Worm (Caenorhabditis elegans) whole organism, L4/young adult: ENCODE measurements around the gene scl-27.

Experiments
- W03F9.2 ChIP-seq: fragments of 150-350 bp; optimal IDR thresholded peaks from 2 replicates; lab custom pipeline; 2014; ENCODE audit warnings: missing biosample characterization, missing genetic modification characterization
- dao-5 ChIP-seq: sonication (generic microtip); optimal IDR thresholded peaks from 2 replicates; lab custom pipeline; 2016; ENCODE audit warnings: missing genotype, missing genetic modification characterization, moderate library complexity, missing compliant biosample characterization
- him-1 ChIP-seq: sonication (generic microtip); optimal IDR thresholded peaks from 2 replicates; lab custom pipeline; 2016; ENCODE audit warnings: missing genotype, missing genetic modification reagents, missing genetic modification characterization, missing compliant biosample characterization

DNA sequence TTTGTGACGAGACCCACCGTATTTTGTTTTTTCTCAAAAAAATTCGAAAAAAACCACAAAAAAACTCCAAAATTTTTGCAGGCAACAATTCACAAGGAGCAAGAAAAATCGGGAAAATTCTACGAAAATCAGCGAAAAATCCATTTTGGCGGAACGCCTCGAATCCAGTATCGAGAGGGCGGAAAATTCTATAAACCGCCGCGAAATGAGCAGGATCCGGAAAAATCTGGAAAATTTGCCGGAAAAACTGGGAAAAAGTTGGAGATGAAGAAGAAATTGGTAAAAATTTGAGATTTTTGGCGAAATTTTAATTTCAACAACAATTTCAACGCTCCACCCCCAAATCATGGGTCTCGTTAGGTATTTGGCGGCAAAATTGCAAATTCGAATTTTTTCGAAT, 39.8 kb upstream of the scl-27 start:
- no peak for TF ChIP-seq him-1 (tag; lab: Kevin White, UChicago)
- TF ChIP-seq W03F9.2 (tag; lab: Kevin White, UChicago) = no peak
- no peak for TF ChIP-seq dao-5 (tag; lab: Kevin White, UChicago)
